Worm (Caenorhabditis elegans) whole organism, L3 larva: Measurements from ENCODE around the gene sqt-3.

Experiments used
- ZK546.5 ChIP-seq: sonication (generic microtip); optimal IDR thresholded peaks from 2 replicates; lab custom pipeline; 2017; ENCODE audit warnings: missing biosample characterization, missing genetic modification characterization
- ceh-16 ChIP-seq: sonication (generic microtip); optimal IDR thresholded peaks from 2 replicates; lab custom pipeline; 2017; ENCODE audit warnings: missing biosample characterization, missing genetic modification characterization
- lin-15B ChIP-seq: fragments of 150-350 bp; optimal IDR thresholded peaks from 2 replicates; lab custom pipeline; 2014; ENCODE audit warnings: missing biosample characterization, missing genetic modification characterization
- lsy-12 ChIP-seq: sonication (generic microtip); optimal IDR thresholded peaks from 2 replicates; lab custom pipeline; 2016; ENCODE audit warnings: mild to moderate bottlenecking, missing genetic modification characterization, missing compliant biosample characterization
- unc-62 ChIP-seq: fragments of 150-350 bp; sonication (generic microtip); optimal IDR thresholded peaks from 4 replicates; lab custom pipeline; 2014; ENCODE audit warnings: missing biosample characterization, missing genetic modification reagents, missing genetic modification characterization
- ztf-4 ChIP-seq: fragments of 150-350 bp; optimal IDR thresholded peaks from 2 replicates; lab custom pipeline; 2014; ENCODE audit warnings: missing biosample characterization, missing genetic modification characterization

ce11 chrV:12337894-12338293 is 14.7 kb upstream of the sqt-3 start, which contains the start of gene twk-13:
- no peak for TF ChIP-seq unc-62 (GFP tag; lab: Kevin White, UChicago)
- no peak for TF ChIP-seq lsy-12 (tag; lab: Kevin White, UChicago)
- TF ChIP-seq ztf-4, result no peak
- no peak for TF ChIP-seq ZK546.5 (tag; lab: Kevin White, UChicago)
- no peak for TF ChIP-seq ceh-16
- TF ChIP-seq lin-15B (tag; lab: Kevin White, UChicago), result no peak
